Worm (Caenorhabditis elegans) whole organism, early embryonic: Measurements from ENCODE around the gene C09G9.1.

Source experiments
- F13C5.2 ChIP-seq: sonication (generic microtip); optimal IDR thresholded peaks from 2 replicates; lab custom pipeline; 2017; ENCODE audit warnings: mild to moderate bottlenecking, missing genetic modification characterization, inconsistent platforms, missing compliant biosample characterization
- ama-1 ChIP-seq: fragments of 150-350 bp; optimal IDR thresholded peaks from 2 replicates; lab custom pipeline; 2014
- ceh-13 ChIP-seq: fragments of 200-800 bp; sonication (Bioruptor generic); optimal IDR thresholded peaks from 2 replicates; lab custom pipeline; 2018; ENCODE audit warnings: mild to moderate bottlenecking, missing genetic modification characterization, missing compliant biosample characterization
- ceh-36 ChIP-seq: sonication (generic microtip); optimal IDR thresholded peaks from 2 replicates; lab custom pipeline; 2016; ENCODE audit warnings: missing genetic modification characterization, inconsistent platforms, missing compliant biosample characterization
- flt-1 ChIP-seq: fragments of 200-800 bp; sonication (Bioruptor generic); IDR thresholded peaks from 2 replicates; pipeline ENCODE4 v1.3.6; 2022; ENCODE audit warnings: missing genetic modification characterization, missing compliant biosample characterization
- hnd-1 ChIP-seq: sonication (generic microtip); optimal IDR thresholded peaks from 2 replicates; lab custom pipeline; 2016; ENCODE audit warnings: missing genetic modification characterization, missing compliant biosample characterization
- sea-1 ChIP-seq: fragments of 200-800 bp; sonication (Bioruptor generic); conservative IDR thresholded peaks from 2 replicates; pipeline ENCODE4 v1.3.6; 2022; ENCODE audit warnings: missing genetic modification characterization, missing compliant biosample characterization

DNA sequence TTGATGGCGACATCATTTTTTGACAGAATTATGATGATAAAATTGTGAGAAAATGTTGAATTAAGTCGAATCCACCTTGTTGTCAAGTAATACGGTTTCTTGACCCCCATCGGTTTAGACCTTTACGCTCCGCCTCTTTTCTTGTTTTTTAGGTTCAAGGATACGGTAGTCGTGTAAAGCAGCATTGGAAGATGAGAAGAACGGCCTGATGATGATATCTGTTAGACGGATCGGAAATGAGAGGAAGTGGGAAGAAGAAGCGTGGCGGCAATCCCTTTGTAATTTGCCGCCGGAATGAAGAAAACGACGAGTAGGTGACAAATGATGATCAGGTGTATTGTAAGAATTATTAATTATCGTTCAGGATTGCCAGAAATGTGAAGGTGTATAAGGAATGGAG, 14.5 kb upstream of the C09G9.1 start, which contains the start of gene npax-4:
- TF ChIP-seq ceh-36 (tag; lab: Kevin White, UChicago), result no peak
- TF ChIP-seq ama-1 (lab: Kevin White, UChicago), result no peak
- TF ChIP-seq hnd-1 (tag; lab: Kevin White, UChicago), result no peak
- TF ChIP-seq flt-1 (GFP tag; lab: Robert Waterston, UW), result no peak
- no peak for TF ChIP-seq sea-1
- TF ChIP-seq ceh-13 (GFP tag; lab: Kevin White, UChicago), result no peak
- TF ChIP-seq F13C5.2, result no peak
